Fruit fly (Drosophila melanogaster): ENCODE measurements around the gene CG32176.

CG32176 gene

DNA sequence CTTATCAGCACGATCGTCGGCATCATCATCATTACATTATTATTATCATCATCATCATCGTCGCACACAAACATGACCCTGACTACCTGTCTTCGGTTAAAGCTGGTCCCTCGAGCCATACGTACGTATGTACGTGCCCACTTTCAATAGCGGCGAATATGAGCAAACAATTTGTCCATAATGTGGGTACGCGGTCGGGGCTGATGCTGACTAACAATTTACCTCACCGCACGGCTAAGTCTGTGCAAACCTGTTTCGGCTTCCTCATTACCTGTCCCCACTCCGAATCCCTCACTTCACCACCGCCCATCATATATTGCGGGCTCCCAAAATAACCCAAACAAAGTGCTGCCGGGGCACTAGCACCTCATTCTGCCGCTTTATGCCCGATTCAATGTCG, 3.3 kb upstream of the CG32176 start:
- no peak for TF ChIP-seq CG32264 (GFP tag; optimal IDR thresholded peaks at IDR 0.05)
- peak; percentile 80 for TF ChIP-seq Dif (GFP tag; optimal IDR thresholded peaks at IDR 0.05; ENCODE audit: partially characterized antibody)
- TF ChIP-seq dl (GFP tag; optimal IDR thresholded peaks at IDR 0.05; ENCODE audit: insufficient read depth in 1 of 2, partially characterized antibody in 2 of 2), result peak in 1 of 2 experiments; percentile 44
- peak; percentile 1 for TF ChIP-seq h (GFP tag; optimal IDR thresholded peaks at IDR 0.05)
- TF ChIP-seq br (GFP tag; optimal IDR thresholded peaks at IDR 0.05), result peak; percentile 6
- TF ChIP-seq GATAd (GFP tag; optimal IDR thresholded peaks at IDR 0.05), result no peak
- peak; percentile 48 for TF ChIP-seq Jra (GFP tag; optimal IDR thresholded peaks at IDR 0.05)

DNA sequence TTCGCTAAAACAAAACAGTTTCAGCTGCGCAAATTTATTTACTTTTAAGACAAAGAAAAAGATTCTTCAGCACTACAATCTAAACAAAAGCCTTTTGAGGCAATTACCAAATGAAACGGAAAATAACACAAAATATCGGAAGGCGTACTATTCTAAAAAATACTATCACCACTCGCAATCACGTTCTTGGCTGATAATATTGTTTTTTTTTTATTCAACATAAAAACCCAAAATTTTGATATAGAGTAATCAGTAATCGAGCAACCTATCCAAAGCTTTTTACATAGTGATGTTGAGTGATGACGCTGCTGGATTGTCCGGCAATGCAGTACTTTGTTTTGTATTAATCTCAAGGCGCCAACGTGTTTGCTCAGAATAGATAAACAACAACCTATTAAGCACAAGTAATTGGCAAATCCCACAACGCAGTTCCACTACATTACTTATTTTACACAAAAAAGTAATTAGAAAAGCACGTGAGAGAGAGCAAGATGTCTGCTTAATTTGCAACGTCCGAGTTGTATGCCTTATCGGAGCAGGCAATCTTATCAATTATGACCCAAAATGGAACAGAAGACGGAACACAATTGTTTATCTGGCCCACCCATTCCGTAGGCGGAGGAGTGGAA, 2.6 kb upstream of the CG32176 start:
- TF ChIP-seq psq (GFP tag; optimal IDR thresholded peaks at IDR 0.05) (no peak), foxo (GFP tag; optimal IDR thresholded peaks at IDR 0.05) (peak in 1 of 2 experiments; percentile 33), rgr (GFP tag; optimal IDR thresholded peaks at IDR 0.05) (no peak), CrebA (GFP tag; optimal IDR thresholded peaks at IDR 0.05; ENCODE audit: borderline replicate concordance) (no peak), Dfd (GFP tag; optimal IDR thresholded peaks at IDR 0.05) (no peak), OdsH (GFP tag; optimal IDR thresholded peaks at IDR 0.05) (no peak), ey (GFP tag; optimal IDR thresholded peaks at IDR 0.05) (peak; percentile 22), Abd-B (GFP tag; optimal IDR thresholded peaks at IDR 0.05) (no peak), sage (GFP tag; optimal IDR thresholded peaks at IDR 0.05) (no peak), Hr78 (GFP tag; optimal IDR thresholded peaks at IDR 0.05) (no peak), woc (GFP tag; optimal IDR thresholded peaks at IDR 0.05) (peak; percentile 20), usp (GFP tag; optimal IDR thresholded peaks at IDR 0.05) (no peak), h (GFP tag; optimal IDR thresholded peaks at IDR 0.05) (peak; percentile 5), dl (GFP tag; optimal IDR thresholded peaks at IDR 0.05; ENCODE audit: insufficient read depth in 1 of 2, partially characterized antibody in 2 of 2) (no peak), CG32264 (GFP tag; optimal IDR thresholded peaks at IDR 0.05) (peak; percentile 21), fru (GFP tag; optimal IDR thresholded peaks at IDR 0.05) (peak; percentile 47), GATAd (GFP tag; optimal IDR thresholded peaks at IDR 0.05) (no peak), Dif (GFP tag; optimal IDR thresholded peaks at IDR 0.05; ENCODE audit: partially characterized antibody) (no peak), pan (optimal IDR thresholded peaks at IDR 0.05) (no peak), br (GFP tag; optimal IDR thresholded peaks at IDR 0.05) (peak; percentile 14)

DNA sequence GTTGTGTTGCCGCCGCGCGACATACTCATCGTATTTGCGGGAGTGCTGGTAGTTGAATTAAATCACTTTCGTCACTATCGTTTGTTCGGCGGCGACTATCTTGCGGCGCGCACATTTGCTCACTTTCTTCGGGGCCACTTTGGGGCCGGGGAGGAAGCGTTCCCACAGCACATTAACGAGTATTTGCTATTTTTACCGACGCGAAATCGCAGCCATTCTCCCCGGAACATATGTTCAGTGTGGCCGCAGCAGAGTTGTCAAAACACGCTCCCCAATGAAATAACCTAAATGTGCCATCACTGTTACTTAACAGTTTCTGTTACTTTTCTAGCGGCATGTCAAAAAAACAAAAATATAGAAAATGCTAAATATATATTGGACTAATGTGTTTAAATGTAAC, 721 bp upstream of the CG32176 start, which contains the start of gene frc:
Gene frc, minus strand, starts transcription at position 244 of the 400 bp plus-strand sequence.
- TF ChIP-seq Rel (GFP tag; optimal IDR thresholded peaks at IDR 0.05) (no peak), Rel (tag; optimal IDR thresholded peaks at IDR 0.05) (peak; percentile 5), Hr78 (GFP tag; optimal IDR thresholded peaks at IDR 0.05) (no peak)

DNA sequence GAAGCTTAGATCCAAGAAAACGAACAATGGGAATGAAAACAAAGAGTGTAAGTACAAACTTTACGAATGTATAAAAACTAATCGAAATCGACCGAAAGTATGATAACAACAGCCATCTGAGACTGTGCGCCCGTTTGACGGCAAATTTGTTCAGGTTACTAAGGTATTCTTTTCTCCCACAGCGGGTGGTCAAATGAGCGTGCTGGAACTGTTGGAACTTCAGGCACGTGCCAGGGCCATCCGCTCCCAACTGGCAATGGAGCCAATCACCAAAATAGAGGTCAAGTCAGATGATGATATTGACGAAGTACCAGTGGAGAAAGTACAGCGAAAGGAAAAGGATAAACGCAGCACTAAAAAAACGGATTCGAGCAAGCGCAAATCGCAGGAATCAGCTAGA, 2.7 kb downstream of the CG32176 start, which contains the start of gene CG12229:
Gene CG12229, minus strand, starts transcription at position 101 of the 400 bp plus-strand sequence.
- TF ChIP-seq psq (GFP tag; optimal IDR thresholded peaks at IDR 0.05) (no peak), sv (GFP tag; optimal IDR thresholded peaks at IDR 0.05) (no peak), h (GFP tag; optimal IDR thresholded peaks at IDR 0.05) (no peak), dmrt93B (GFP tag; optimal IDR thresholded peaks at IDR 0.05) (no peak), sage (GFP tag; optimal IDR thresholded peaks at IDR 0.05) (no peak), Dfd (GFP tag; optimal IDR thresholded peaks at IDR 0.05) (no peak), N (GFP tag; optimal IDR thresholded peaks at IDR 0.05) (no peak), Hnf4 (GFP tag; optimal IDR thresholded peaks at IDR 0.05) (no peak), Myc (optimal IDR thresholded peaks at IDR 0.05) (no peak), fru (GFP tag; optimal IDR thresholded peaks at IDR 0.05) (no peak), dl (GFP tag; optimal IDR thresholded peaks at IDR 0.05; ENCODE audit: insufficient read depth in 1 of 2, partially characterized antibody in 2 of 2) (no peak), HLH106 (tag; optimal IDR thresholded peaks at IDR 0.05) (no peak), CG32264 (GFP tag; optimal IDR thresholded peaks at IDR 0.05) (no peak)

DNA sequence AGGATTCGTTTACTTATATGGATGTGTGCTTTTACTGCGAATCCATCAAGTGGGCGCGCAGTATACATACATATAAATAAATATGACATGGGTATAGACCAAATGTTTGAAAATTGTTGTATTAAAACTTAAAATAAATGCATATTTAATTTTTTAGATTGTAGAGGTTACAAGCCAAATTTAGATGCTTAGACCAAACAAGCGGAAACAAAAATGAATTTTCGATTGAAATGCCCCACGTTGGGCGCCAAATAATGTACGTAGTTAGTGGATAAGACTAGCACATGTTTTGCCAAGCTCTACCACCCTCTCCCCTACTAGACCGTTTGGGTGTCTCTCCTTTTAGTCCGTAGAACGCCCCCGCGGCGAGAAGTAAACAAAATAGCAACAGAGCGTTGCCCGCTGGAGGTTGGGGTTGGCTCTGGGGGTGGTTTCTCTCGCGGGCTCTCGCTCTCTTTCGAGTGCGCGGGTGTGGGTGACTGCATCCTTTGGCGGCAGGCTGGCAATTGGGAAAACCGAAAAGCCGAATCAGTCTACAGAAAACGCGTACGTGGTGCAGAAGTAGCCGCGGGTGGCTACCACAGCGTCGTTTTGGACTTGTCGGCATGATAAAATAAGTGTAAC, 5.3 kb downstream of the CG32176 start, which contains the start of gene CG18265:
Gene CG18265, plus strand, starts transcription at position 530 of the 624 bp plus-strand sequence.
- TF ChIP-seq ey (GFP tag; optimal IDR thresholded peaks at IDR 0.05) (no peak), sv (GFP tag; optimal IDR thresholded peaks at IDR 0.05) (no peak), dl (GFP tag; optimal IDR thresholded peaks at IDR 0.05; ENCODE audit: insufficient read depth in 1 of 2, partially characterized antibody in 2 of 2) (no peak), brk (GFP tag; optimal IDR thresholded peaks at IDR 0.05) (no peak), Abd-B (GFP tag; optimal IDR thresholded peaks at IDR 0.05) (no peak), Hr78 (GFP tag; optimal IDR thresholded peaks at IDR 0.05) (no peak), fru (GFP tag; optimal IDR thresholded peaks at IDR 0.05) (no peak), br (GFP tag; optimal IDR thresholded peaks at IDR 0.05) (no peak), Dfd (GFP tag; optimal IDR thresholded peaks at IDR 0.05) (no peak), jim (GFP tag; optimal IDR thresholded peaks at IDR 0.05) (no peak), Hnf4 (GFP tag; optimal IDR thresholded peaks at IDR 0.05) (no peak), sage (GFP tag; optimal IDR thresholded peaks at IDR 0.05) (no peak), Rel (GFP tag; optimal IDR thresholded peaks at IDR 0.05) (no peak), Rel (tag; optimal IDR thresholded peaks at IDR 0.05) (no peak), Hr83 (GFP tag; optimal IDR thresholded peaks at IDR 0.05; ENCODE audit: poor library complexity, severe bottlenecking) (no peak), lola (GFP tag; optimal IDR thresholded peaks at IDR 0.05) (no peak), h (GFP tag; optimal IDR thresholded peaks at IDR 0.05) (no peak), Mio (GFP tag; optimal IDR thresholded peaks at IDR 0.05) (no peak)

All from whole organism, wandering third instar larva.